Fruit fly (Drosophila melanogaster): ENCODE measurements around the gene Polr3A.
"Not testable (repeated sequence)": the region's sequence is repeated elsewhere in the genome, so short reads cannot be mapped to it uniquely, and the experiment has no call there.

DNA sequence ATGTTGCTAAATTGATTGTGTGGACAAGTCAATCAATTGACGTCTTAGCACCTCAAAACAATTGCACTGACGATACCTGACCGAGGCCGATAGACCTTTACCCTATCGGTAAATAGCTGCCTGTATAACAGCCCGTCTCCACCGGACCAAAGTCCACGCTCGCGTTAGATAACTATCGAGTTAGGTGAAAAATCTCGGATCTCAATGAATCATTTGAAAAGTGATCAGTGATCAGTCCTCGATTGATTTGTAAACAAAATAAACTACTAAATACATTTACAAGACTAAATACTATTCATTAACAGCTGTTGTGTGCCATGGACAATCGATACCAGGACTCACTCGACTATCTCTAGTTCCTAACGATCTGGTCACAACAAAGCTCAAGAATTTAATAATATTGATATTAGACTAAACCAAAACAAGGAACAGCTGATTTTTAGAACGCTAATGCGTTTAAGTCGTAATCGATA lies 36.4 kb downstream of the Polr3A start, which contains the start of the genes sordd2 and CG15602:
- TF ChIP-seq CG8478, CTCF (optimal IDR thresholded peaks at IDR 0.05): not testable (repeated sequence)

All from S2 (cell line).